Worm (Caenorhabditis elegans): ENCODE results near the gene W08A12.3.

DNA sequence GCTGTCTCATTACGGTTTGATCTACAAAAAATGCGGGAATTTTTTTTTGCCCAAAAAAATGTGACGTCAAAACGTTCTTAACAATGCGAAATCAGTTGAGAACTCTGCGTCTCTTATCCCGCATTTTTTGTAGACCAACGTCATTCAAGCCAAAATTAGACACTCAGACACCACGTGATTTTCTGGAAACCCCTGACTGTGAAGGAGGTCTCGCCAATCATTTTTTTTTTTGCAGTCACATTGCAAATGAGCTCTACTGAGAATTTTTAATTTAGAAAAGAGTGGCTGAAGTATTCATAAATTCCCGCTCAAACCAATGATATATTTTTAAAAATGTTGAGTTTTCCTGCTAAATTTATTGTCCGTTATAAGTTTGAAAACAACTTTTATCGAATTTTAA, 35.9 kb downstream of the W08A12.3 start:
- TF ChIP-seq ama-1 (optimal IDR thresholded peaks at IDR 0.05) (no peak), pqm-1 (tag; optimal IDR thresholded peaks at IDR 0.05) (no peak), pha-2 (tag; optimal IDR thresholded peaks at IDR 0.05) (no peak), ets-4 (tag; optimal IDR thresholded peaks at IDR 0.05) (no peak), hlh-6 (tag; optimal IDR thresholded peaks at IDR 0.05) (no peak), syd-9 (tag; optimal IDR thresholded peaks at IDR 0.05) (no peak)
